Fruit fly (Drosophila melanogaster): Measurements from ENCODE around the gene NdufA3.

DNA sequence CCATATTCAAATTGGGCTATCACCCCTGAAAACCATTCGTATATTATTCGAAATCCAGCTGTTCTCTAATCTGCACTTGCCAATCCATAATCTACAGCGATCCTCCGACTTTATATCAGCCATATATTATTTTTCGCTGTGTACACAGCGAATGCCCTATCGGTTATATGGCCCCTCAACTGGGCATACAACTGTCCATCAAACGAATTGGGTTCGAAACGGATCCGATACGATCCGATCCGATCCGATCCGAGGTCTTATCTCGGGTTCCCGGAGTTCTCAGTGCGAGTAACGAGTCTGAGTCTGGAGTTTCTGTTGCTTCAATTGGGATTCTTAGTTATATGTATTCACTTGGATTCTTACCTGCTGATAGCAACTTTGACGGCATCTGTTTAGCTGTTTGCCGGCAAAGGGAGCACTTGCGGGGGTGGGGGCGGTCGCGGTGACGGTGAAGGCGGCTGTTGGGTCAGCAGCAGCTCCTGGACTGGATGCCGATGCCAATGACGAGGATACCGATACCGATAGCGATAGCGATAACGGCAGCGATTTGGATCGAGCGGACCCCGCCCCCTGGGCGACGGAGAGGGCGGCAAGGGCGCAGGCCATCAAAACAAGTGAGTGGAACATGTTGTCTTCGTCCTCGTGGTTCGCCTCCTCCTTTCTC lies 26.1 kb downstream of the NdufA3 start:
- TF ChIP-seq usp (GFP tag; optimal IDR thresholded peaks at IDR 0.05) (no peak), Dll (optimal IDR thresholded peaks at IDR 0.05) (no peak)

Data from whole organism.